Worm (Caenorhabditis elegans): ENCODE data around the gene nucl-1.

ce11 chrIV:8312846-8313245, 23.5 kb upstream of the nucl-1 start, which contains the start of gene F35H10.10:
- TF ChIP-seq T23F11.4 (GFP tag; optimal IDR thresholded peaks at IDR 0.05) (no peak), pros-1 (tag; optimal IDR thresholded peaks at IDR 0.05) (no peak), hlh-8 (tag; optimal IDR thresholded peaks at IDR 0.05) (no peak), nhr-11 (tag; optimal IDR thresholded peaks at IDR 0.05) (no peak), unc-86 (tag; optimal IDR thresholded peaks at IDR 0.05) (no peak), ceh-24 (tag; optimal IDR thresholded peaks at IDR 0.05) (no peak), hlh-15 (tag; optimal IDR thresholded peaks at IDR 0.05) (no peak), tbx-2 (tag; optimal IDR thresholded peaks at IDR 0.05) (no peak)
